Fruit fly (Drosophila melanogaster) whole organism, embryonic: ENCODE results near the gene SLC5A11.

ENCODE experiments used
- B-H1 ChIP-seq: fragments of 200-800 bp; sonication (Bioruptor generic); IDR thresholded peaks from 3 replicates; pipeline ENCODE4 v1.3.6; 2022; ENCODE audit warnings: missing biosample characterization, missing genetic modification characterization
- CG10147 ChIP-seq: fragments of 200-800 bp; sonication (Bioruptor generic); optimal IDR thresholded peaks from 2 replicates; lab custom pipeline; 2019; ENCODE audit warnings: missing biosample characterization, mild to moderate bottlenecking, missing genetic modification characterization, moderate library complexity
- CG10274 ChIP-seq: fragments of 200-800 bp; sonication (Bioruptor generic); optimal IDR thresholded peaks from 3 replicates; lab custom pipeline; 2017; ENCODE audit warnings: missing biosample characterization, mild to moderate bottlenecking, missing genetic modification characterization
- CG10654 ChIP-seq: fragments of 200-800 bp; sonication (Bioruptor generic); optimal IDR thresholded peaks from 2 replicates; lab custom pipeline; 2016; ENCODE audit warnings: missing biosample characterization, missing genetic modification characterization
- CG11398 ChIP-seq: fragments of 200-800 bp; sonication (Bioruptor generic); optimal IDR thresholded peaks from 2 replicates; lab custom pipeline; 2016; ENCODE audit warnings: missing biosample characterization, missing genetic modification characterization
- CG12236 ChIP-seq: fragments of 200-800 bp; sonication (Bioruptor generic); optimal IDR thresholded peaks from 2 replicates; lab custom pipeline; 2016; ENCODE audit warnings: missing biosample characterization, missing genetic modification characterization
- CG13123 ChIP-seq: fragments of 200-800 bp; sonication (Bioruptor generic); optimal IDR thresholded peaks from 2 replicates; lab custom pipeline; 2016; ENCODE audit warnings: missing biosample characterization, missing genetic modification characterization
- CG14441 ChIP-seq: fragments of 200-800 bp; sonication (Bioruptor generic); IDR thresholded peaks from 2 replicates; pipeline ENCODE4 v1.3.6; 2022; ENCODE audit warnings: missing biosample characterization, missing genetic modification characterization
- CG15073 ChIP-seq: fragments of 200-800 bp; sonication (Bioruptor generic); optimal IDR thresholded peaks from 2 replicates; lab custom pipeline; 2016; ENCODE audit warnings: missing biosample characterization, missing genetic modification characterization
- CG17912 ChIP-seq: fragments of 200-800 bp; sonication (Bioruptor generic); optimal IDR thresholded peaks from 2 replicates; lab custom pipeline; 2018; ENCODE audit warnings: missing biosample characterization, mild to moderate bottlenecking, missing genetic modification characterization
- CG1792 ChIP-seq: fragments of 200-800 bp; sonication (Bioruptor generic); optimal IDR thresholded peaks from 2 replicates; lab custom pipeline; 2016; ENCODE audit warnings: missing biosample characterization, missing genetic modification characterization
- CG2875 ChIP-seq: fragments of 200-800 bp; sonication (Bioruptor generic); optimal IDR thresholded peaks from 2 replicates; lab custom pipeline; 2017; ENCODE audit warnings: missing biosample characterization, mild to moderate bottlenecking, missing genetic modification characterization, missing genetic modification reagents
- CG30431 ChIP-seq: fragments of 200-800 bp; sonication (Bioruptor generic); optimal IDR thresholded peaks from 2 replicates; lab custom pipeline; 2017; ENCODE audit warnings: missing biosample characterization, missing genetic modification characterization
- CG31224 ChIP-seq: fragments of 200-800 bp; sonication (Bioruptor generic); IDR thresholded peaks from 2 replicates; pipeline ENCODE4 v1.3.6; 2022; ENCODE audit warnings: missing biosample characterization, missing genetic modification characterization
- CG32767 ChIP-seq: fragments of 200-800 bp; sonication (Bioruptor generic); IDR thresholded peaks from 2 replicates; pipeline ENCODE4 v1.3.6; 2022; ENCODE audit warnings: missing biosample characterization, missing genetic modification characterization
- CG34422 ChIP-seq: fragments of 200-800 bp; sonication (Bioruptor generic); IDR thresholded peaks from 3 replicates; pipeline ENCODE4 v1.3.6; 2022; ENCODE audit warnings: missing biosample characterization, missing genetic modification characterization
- CG42726 ChIP-seq: fragments of 200-800 bp; sonication (Bioruptor generic); IDR thresholded peaks from 2 replicates; pipeline ENCODE4 v1.3.6; 2022; ENCODE audit warnings: missing biosample characterization, missing genetic modification characterization; ENCODE audit not compliant: partially characterized antibody
- CG5953 ChIP-seq: fragments of 200-800 bp; sonication (Bioruptor generic); IDR thresholded peaks from 2 replicates; pipeline ENCODE4 v1.3.6; 2022; ENCODE audit warnings: missing biosample characterization, missing genetic modification characterization
- CG6175 ChIP-seq: fragments of 200-800 bp; sonication (Bioruptor generic); IDR thresholded peaks from 3 replicates; pipeline ENCODE4 v1.3.6; 2022; ENCODE audit warnings: missing biosample characterization, missing genetic modification characterization
- CG6654 ChIP-seq: fragments of 200-800 bp; sonication (Bioruptor generic); optimal IDR thresholded peaks from 2 replicates; lab custom pipeline; 2017; ENCODE audit warnings: missing biosample characterization, mild to moderate bottlenecking, missing genetic modification characterization
- CG6689 ChIP-seq: fragments of 200-800 bp; sonication (Bioruptor generic); IDR thresholded peaks from 2 replicates; pipeline ENCODE4 v1.3.6; 2022; ENCODE audit warnings: missing biosample characterization, missing genetic modification characterization
- CG7357 ChIP-seq: fragments of 200-800 bp; sonication (Bioruptor generic); IDR thresholded peaks from 3 replicates; pipeline ENCODE4 v1.3.6; 2022; ENCODE audit warnings: missing biosample characterization, missing genetic modification characterization
- CG7372 ChIP-seq: fragments of 200-800 bp; sonication (Bioruptor generic); IDR thresholded peaks from 2 replicates; pipeline ENCODE4 v1.3.6; 2022; ENCODE audit warnings: missing biosample characterization, missing genetic modification characterization
- CG7786 ChIP-seq: fragments of 200-800 bp; sonication (Bioruptor generic); optimal IDR thresholded peaks from 2 replicates; lab custom pipeline; 2016; ENCODE audit warnings: missing biosample characterization, missing genetic modification characterization
- CG8281 ChIP-seq: fragments of 200-800 bp; sonication (Bioruptor generic); optimal IDR thresholded peaks from 2 replicates; lab custom pipeline; 2018; ENCODE audit warnings: missing biosample characterization, mild to moderate bottlenecking, missing genetic modification characterization, moderate library complexity
- CG8478 ChIP-seq: fragments of >200 bp; optimal IDR thresholded peaks from 2 replicates; lab custom pipeline; 2018
- CG9215 ChIP-seq: fragments of 200-800 bp; sonication (Bioruptor generic); IDR thresholded peaks from 2 replicates; pipeline ENCODE4 v1.3.6; 2022; ENCODE audit warnings: missing biosample characterization, missing genetic modification characterization
- CG9727 ChIP-seq: fragments of 200-800 bp; sonication (Bioruptor generic); optimal IDR thresholded peaks from 3 replicates; lab custom pipeline; 2017; ENCODE audit warnings: missing biosample characterization, mild to moderate bottlenecking, missing genetic modification characterization
- CG9932 ChIP-seq: fragments of 200-800 bp; sonication (Bioruptor generic); IDR thresholded peaks from 2 replicates; pipeline ENCODE4 v1.3.6; 2022; ENCODE audit warnings: missing biosample characterization, missing genetic modification characterization
- Dfd ChIP-seq, 2 experiments: fragments of >200 bp; optimal IDR thresholded peaks; 2 replicates each; lab custom pipeline; 2017; ENCODE audit warnings: missing biosample characterization in 2 of 2, missing genetic modification characterization in 2 of 2
- E2f1 ChIP-seq: fragments of 200-800 bp; sonication (Bioruptor generic); IDR thresholded peaks from 2 replicates; pipeline ENCODE4 v1.3.6; 2022; ENCODE audit warnings: missing biosample characterization, missing genetic modification characterization
- E2f2 ChIP-seq: fragments of 200-800 bp; sonication (Bioruptor generic); IDR thresholded peaks from 2 replicates; pipeline ENCODE4 v1.3.6; 2022; ENCODE audit warnings: missing biosample characterization, missing genetic modification characterization
- H2.0 ChIP-seq: fragments of 200-800 bp; sonication (Bioruptor generic); IDR thresholded peaks from 2 replicates; pipeline ENCODE4 v1.3.6; 2022; ENCODE audit warnings: missing biosample characterization, missing genetic modification characterization
- Max ChIP-seq: fragments of 200-800 bp; sonication (Bioruptor generic); optimal IDR thresholded peaks from 2 replicates; lab custom pipeline; 2016; ENCODE audit warnings: missing biosample characterization, mild to moderate bottlenecking, missing genetic modification characterization
- Med ChIP-seq: fragments of 200-800 bp; sonication (Bioruptor generic); peaks from one replicate; lab custom pipeline; 2016; ENCODE audit warnings: missing biosample characterization, missing genetic modification characterization, mild to moderate bottlenecking, inconsistent platforms, moderate library complexity
- NfI ChIP-seq: fragments of 200-800 bp; sonication (Bioruptor generic); optimal IDR thresholded peaks from 3 replicates; lab custom pipeline; 2018; ENCODE audit warnings: missing biosample characterization, mild to moderate bottlenecking, missing genetic modification characterization, moderate library complexity
- Oli ChIP-seq: fragments of 200-800 bp; sonication (Bioruptor generic); optimal IDR thresholded peaks from 2 replicates; lab custom pipeline; 2018; ENCODE audit warnings: missing biosample characterization, mild to moderate bottlenecking, missing genetic modification characterization, moderate library complexity
- PHDP ChIP-seq: fragments of 200-800 bp; sonication (Bioruptor generic); optimal IDR thresholded peaks from 3 replicates; lab custom pipeline; 2018; ENCODE audit warnings: missing biosample characterization, mild to moderate bottlenecking, missing genetic modification characterization, moderate library complexity
- Rx ChIP-seq: fragments of 200-800 bp; sonication (Bioruptor generic); IDR thresholded peaks from 2 replicates; pipeline ENCODE4 v1.3.6; 2022; ENCODE audit warnings: missing biosample characterization, missing genetic modification characterization
- abd-A ChIP-seq: fragments of 200-800 bp; sonication (Bioruptor generic); optimal IDR thresholded peaks from 3 replicates; lab custom pipeline; 2019; ENCODE audit warnings: missing biosample characterization, mild to moderate bottlenecking, missing genetic modification characterization, moderate library complexity
- ac ChIP-seq: fragments of 200-800 bp; sonication (Bioruptor generic); optimal IDR thresholded peaks from 3 replicates; lab custom pipeline; 2017; ENCODE audit warnings: missing biosample characterization, mild to moderate bottlenecking, missing genetic modification characterization
- ara ChIP-seq: fragments of 200-800 bp; sonication (Bioruptor generic); IDR thresholded peaks from 2 replicates; pipeline ENCODE4 v1.3.6; 2022; ENCODE audit warnings: missing biosample characterization, missing genetic modification characterization
- bab2 ChIP-seq: fragments of 200-800 bp; sonication (Bioruptor generic); optimal IDR thresholded peaks from 2 replicates; lab custom pipeline; 2016; ENCODE audit warnings: missing biosample characterization, missing genetic modification characterization
- bowl ChIP-seq: fragments of 200-800 bp; sonication (Bioruptor generic); IDR thresholded peaks from 2 replicates; pipeline ENCODE4 v1.3.6; 2022; ENCODE audit warnings: missing biosample characterization, missing genetic modification characterization
- cwo ChIP-seq: fragments of 200-800 bp; sonication (Bioruptor generic); optimal IDR thresholded peaks from 3 replicates; lab custom pipeline; 2017; ENCODE audit warnings: missing biosample characterization, missing genetic modification characterization, mild to moderate bottlenecking, moderate library complexity, missing genetic modification reagents
- fd64A ChIP-seq: fragments of 200-800 bp; sonication (Bioruptor generic); optimal IDR thresholded peaks from 3 replicates; lab custom pipeline; 2018; ENCODE audit warnings: missing biosample characterization, mild to moderate bottlenecking, missing genetic modification characterization
- grn ChIP-seq: fragments of 200-800 bp; sonication (Bioruptor generic); optimal IDR thresholded peaks from 3 replicates; lab custom pipeline; 2017; ENCODE audit warnings: missing biosample characterization, missing genetic modification characterization
- gt ChIP-seq: fragments of 200-800 bp; sonication (Bioruptor generic); IDR thresholded peaks from 2 replicates; pipeline ENCODE4 v1.3.6; 2022; ENCODE audit warnings: missing biosample characterization, missing genetic modification characterization
- prd ChIP-seq, 3 experiments: fragments of >200 bp in 2 of 3; fragments of 200-800 bp in 1 of 3; sonication (Bioruptor generic) in 1 of 3; optimal IDR thresholded peaks in 2 of 3; IDR thresholded peaks in 1 of 3; 2 replicates in 2 of 3; 3 replicates in 1 of 3; pipeline versions ENCODE4 v1.3.6 to Lab custom; 2017 to 2022; ENCODE audit warnings: missing biosample characterization in 1 of 3, missing genetic modification characterization in 1 of 3
- run ChIP-seq: fragments of 200-800 bp; sonication (Bioruptor generic); optimal IDR thresholded peaks from 3 replicates; lab custom pipeline; 2018; ENCODE audit warnings: missing biosample characterization, mild to moderate bottlenecking, missing genetic modification characterization
- sob ChIP-seq: fragments of 200-800 bp; sonication (Bioruptor generic); IDR thresholded peaks from 2 replicates; pipeline ENCODE4 v1.3.6; 2022; ENCODE audit warnings: missing biosample characterization, missing genetic modification characterization
- zen ChIP-seq: fragments of 200-800 bp; sonication (Bioruptor generic); optimal IDR thresholded peaks from 3 replicates; lab custom pipeline; 2018; ENCODE audit warnings: missing biosample characterization, mild to moderate bottlenecking, missing genetic modification characterization, moderate library complexity

The SLC5A11 gene

DNA sequence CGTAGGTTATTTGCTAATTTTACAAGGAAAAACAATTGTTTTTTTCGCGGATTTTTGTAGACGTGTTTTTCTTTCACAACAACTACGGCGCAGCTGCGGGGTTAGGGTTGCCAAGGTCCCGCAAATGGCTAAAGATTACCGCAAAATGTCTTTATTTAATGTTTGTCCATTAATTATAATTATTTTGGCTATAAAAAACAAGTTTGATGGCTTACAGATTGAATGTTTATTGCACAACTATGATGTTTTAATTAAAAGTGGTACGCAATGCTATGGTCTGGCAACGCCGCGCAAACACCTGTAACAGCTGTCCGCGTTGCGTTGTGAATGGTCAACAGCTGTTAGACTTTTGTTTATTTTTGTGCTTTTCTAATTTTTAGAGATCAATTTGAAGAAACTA is 48.2 kb downstream of the SLC5A11 start (continued):
- TF ChIP-seq CG6654 (GFP tag; lab: Kevin White, UChicago) (peak; percentile 26), Med (GFP tag; lab: Kevin White, UChicago) (peak; percentile 98), zen (peak; percentile 69), sob (peak; percentile 62), gt (no peak), CG8478 (lab: Kevin White, UChicago) (no peak), CG34422 (GFP tag; lab: Robert Waterston, UW) (peak; percentile 69; the same call in 2 of the 3 replicates), CG7372 (peak; percentile 67), CG10147 (peak; percentile 78), NfI (peak; percentile 73), fd64A (GFP tag; lab: Kevin White, UChicago) (no peak), CG6175 (GFP tag; lab: Robert Waterston, UW) (no peak), ara (GFP tag; lab: Robert Waterston, UW) (peak; percentile 59), CG10274 (peak; percentile 7), bab2 (GFP tag; lab: Kevin White, UChicago) (peak; percentile 76), ac (no peak), Dfd (GFP tag; optimal IDR thresholded peaks at IDR 0.05; lab: Kevin White, UChicago) (no peak), CG11398 (GFP tag; lab: Kevin White, UChicago) (no peak), CG2875 (GFP tag; lab: Kevin White, UChicago) (peak; percentile 6), CG42726 (GFP tag; lab: Robert Waterston, UW) (no peak), CG30431 (peak; percentile 16), run (tag; lab: Kevin White, UChicago) (peak; percentile 39), CG7786 (peak; percentile 62), cwo (GFP tag; lab: Kevin White, UChicago) (peak; percentile 21), CG32767 (GFP tag; lab: Robert Waterston, UW) (peak; percentile 44; the same call in 1 of the 2 replicates), Max (GFP tag; lab: Kevin White, UChicago) (peak; percentile 74), CG9727 (GFP tag; lab: Kevin White, UChicago) (peak; percentile 70), Rx (GFP tag; lab: Robert Waterston, UW) (peak; percentile 43; the same call in 1 of the 2 replicates), PHDP (tag; lab: Kevin White, UChicago) (peak; percentile 76), E2f2 (peak; percentile 44; the same call in 1 of the 2 replicates), bowl (GFP tag; lab: Robert Waterston, UW) (no peak), CG7357 (GFP tag; lab: Robert Waterston, UW) (no peak), CG15073 (GFP tag; lab: Kevin White, UChicago) (no peak), prd (optimal IDR thresholded peaks at IDR 0.05; lab: Kevin White, UChicago) (no peak), prd (GFP tag; IDR thresholded peaks at IDR 0.05; lab: Robert Waterston, UW) (peak; percentile 73), CG1792 (peak; percentile 25), abd-A (peak; percentile 51), CG14441 (peak; percentile 75), CG10654 (GFP tag; lab: Kevin White, UChicago) (peak; percentile 68), H2.0 (GFP tag; lab: Robert Waterston, UW) (peak; percentile 41; the same call in 1 of the 2 replicates), CG9215 (peak; percentile 61), CG9932 (GFP tag; lab: Robert Waterston, UW) (peak; percentile 73), grn (GFP tag; lab: Kevin White, UChicago) (peak; percentile 16), B-H1 (GFP tag; lab: Robert Waterston, UW) (peak; percentile 60; the same call in 1 of the 3 replicates), CG6689 (GFP tag; lab: Robert Waterston, UW) (peak; percentile 69; the same call in 1 of the 2 replicates), CG12236 (GFP tag; lab: Kevin White, UChicago) (no peak), CG8281 (tag; lab: Kevin White, UChicago) (no peak), Oli (tag; lab: Kevin White, UChicago) (peak; percentile 21), E2f1 (peak; percentile 64), CG17912 (no peak), CG13123 (GFP tag; lab: Kevin White, UChicago) (peak; percentile 24), CG31224 (GFP tag; lab: Robert Waterston, UW) (peak; percentile 48), CG5953 (GFP tag; lab: Robert Waterston, UW) (no peak)
